Worm (Caenorhabditis elegans): Measurements from ENCODE around the gene Y102A5C.4.
"Not testable (repeated sequence)": the region's sequence is repeated elsewhere in the genome, so short reads cannot be mapped to it uniquely, and the experiment has no call there.

DNA sequence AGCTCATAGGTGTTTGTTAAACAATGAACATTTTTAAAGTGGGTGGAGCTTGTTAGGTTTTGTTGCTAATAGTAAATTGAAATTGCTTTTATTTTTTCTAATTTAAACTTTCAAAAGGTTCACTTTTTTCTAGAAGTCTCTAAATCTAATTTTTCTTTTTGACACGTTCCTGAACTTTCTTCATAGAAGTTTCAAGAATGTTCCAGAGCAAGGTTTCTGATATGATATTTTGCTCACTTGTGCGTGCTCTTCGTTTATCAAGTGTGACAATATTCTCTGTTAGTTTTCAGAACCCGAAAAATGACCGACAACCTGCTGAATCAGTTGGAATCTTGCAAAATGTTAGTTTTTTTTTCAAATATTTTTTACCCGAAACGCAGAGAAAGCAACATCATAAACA is 16.7 kb downstream of the Y102A5C.4 start, which contains the start of gene fbxa-148:
- TF ChIP-seq sea-1 (GFP tag; conservative IDR thresholded peaks at IDR 0.05); ama-1 (optimal IDR thresholded peaks at IDR 0.05); tbx-11 (GFP tag; IDR thresholded peaks at IDR 0.05); flt-1 (GFP tag; IDR thresholded peaks at IDR 0.05); pes-1 (GFP tag; IDR thresholded peaks at IDR 0.05); hmbx-1 (tag; optimal IDR thresholded peaks at IDR 0.05); ceh-13 (GFP tag; optimal IDR thresholded peaks at IDR 0.05); aly-1 (tag; optimal IDR thresholded peaks at IDR 0.05); tbx-37 (GFP tag; conservative IDR thresholded peaks at IDR 0.05); F13C5.2 (tag; optimal IDR thresholded peaks at IDR 0.05); hmg-4 (GFP tag; optimal IDR thresholded peaks at IDR 0.05): not testable (repeated sequence)
